Fruit fly (Drosophila melanogaster) whole organism, wandering third instar larva: ENCODE results near the gene Wdr59.

ENCODE experiments used
- Abd-B ChIP-seq: fragments of >200 bp; optimal IDR thresholded peaks from 2 replicates; lab custom pipeline; 2017; ENCODE audit warnings: missing biosample characterization, missing genetic modification characterization
- CG32264 ChIP-seq: fragments of 200-800 bp; sonication (Bioruptor generic); optimal IDR thresholded peaks from 2 replicates; lab custom pipeline; 2016; ENCODE audit warnings: missing biosample characterization, missing genetic modification characterization
- CG9705 ChIP-seq: fragments of 200-800 bp; sonication (Bioruptor generic); optimal IDR thresholded peaks from 2 replicates; lab custom pipeline; 2018; ENCODE audit warnings: missing biosample characterization, mild to moderate bottlenecking, missing genetic modification characterization
- CrebA ChIP-seq: fragments of 200-800 bp; sonication (Bioruptor generic); optimal IDR thresholded peaks from 2 replicates; lab custom pipeline; 2016; ENCODE audit warnings: missing biosample characterization, mild to moderate bottlenecking, missing genetic modification characterization, borderline replicate concordance
- Dfd ChIP-seq: fragments of >200 bp; optimal IDR thresholded peaks from 2 replicates; lab custom pipeline; 2017; ENCODE audit warnings: missing biosample characterization, missing genetic modification characterization
- Dif ChIP-seq: fragments of 200-275, 200-300 bp; sonication (Bioruptor generic); optimal IDR thresholded peaks from 2 replicates; lab custom pipeline; 2018; ENCODE audit warnings: missing biosample characterization, missing genetic modification characterization; ENCODE audit not compliant: partially characterized antibody
- GATAd ChIP-seq: sonication (Bioruptor generic); optimal IDR thresholded peaks from 2 replicates; lab custom pipeline; 2016; ENCODE audit warnings: missing biosample characterization, missing genetic modification characterization
- HLH106 ChIP-seq: fragments of 200-800 bp; optimal IDR thresholded peaks from 3 replicates; lab custom pipeline; 2019; ENCODE audit warnings: missing biosample characterization, mild to moderate bottlenecking, missing genetic modification characterization, moderate library complexity
- Hnf4 ChIP-seq: fragments of 200-800 bp; sonication (Bioruptor generic); optimal IDR thresholded peaks from 2 replicates; lab custom pipeline; 2016; ENCODE audit warnings: missing biosample characterization, mild to moderate bottlenecking, missing genetic modification characterization
- Hr78 ChIP-seq: fragments of >200 bp; optimal IDR thresholded peaks from 2 replicates; lab custom pipeline; 2017; ENCODE audit warnings: missing biosample characterization, missing genetic modification characterization
- Hr83 ChIP-seq: fragments of 200-300 bp; sonication (Bioruptor generic); optimal IDR thresholded peaks from 2 replicates; lab custom pipeline; 2016; ENCODE audit warnings: missing biosample characterization, mild to moderate bottlenecking, missing genetic modification characterization, moderate library complexity; ENCODE audit not compliant: poor library complexity, severe bottlenecking
- Jra ChIP-seq: sonication (Bioruptor generic); optimal IDR thresholded peaks from 2 replicates; lab custom pipeline; 2016; ENCODE audit warnings: missing biosample characterization, missing genetic modification characterization
- Mio ChIP-seq: sonication (Bioruptor generic); optimal IDR thresholded peaks from 2 replicates; lab custom pipeline; 2016; ENCODE audit warnings: missing biosample characterization, missing genetic modification characterization
- Myc ChIP-seq: fragments of >200 bp; optimal IDR thresholded peaks from 2 replicates; lab custom pipeline; 2017
- N ChIP-seq: fragments of >200 bp; optimal IDR thresholded peaks from 2 replicates; lab custom pipeline; 2018; ENCODE audit warnings: missing biosample characterization, missing external identifiers, missing genetic modification characterization
- OdsH ChIP-seq: fragments of 200-800 bp; sonication (Bioruptor generic); optimal IDR thresholded peaks from 2 replicates; lab custom pipeline; 2016; ENCODE audit warnings: missing biosample characterization, mild to moderate bottlenecking, missing genetic modification characterization
- Rel ChIP-seq, 2 experiments: fragments of 200-800 bp; sonication (Bioruptor generic) in 1 of 2; optimal IDR thresholded peaks; 2 replicates in 1 of 2; 3 replicates in 1 of 2; lab custom pipeline; 2016 to 2019; ENCODE audit warnings: mild to moderate bottlenecking in 2 of 2, missing biosample characterization in 2 of 2, missing genetic modification characterization in 2 of 2, moderate library complexity in 1 of 2
- Sp1 ChIP-seq: fragments of 200-800 bp; sonication (Bioruptor generic); optimal IDR thresholded peaks from 3 replicates; lab custom pipeline; 2019; ENCODE audit warnings: missing biosample characterization, mild to moderate bottlenecking, missing genetic modification characterization, moderate library complexity
- Vsx2 ChIP-seq: fragments of 200-300, 225-300 bp; sonication (Bioruptor generic); optimal IDR thresholded peaks from 2 replicates; lab custom pipeline; 2018; ENCODE audit warnings: missing biosample characterization, missing genetic modification characterization; ENCODE audit not compliant: partially characterized antibody
- br ChIP-seq: fragments of 200-800 bp; sonication (Bioruptor generic); optimal IDR thresholded peaks from 2 replicates; lab custom pipeline; 2016; ENCODE audit warnings: missing biosample characterization, missing genetic modification characterization
- brk ChIP-seq: fragments of 200-800 bp; sonication (Bioruptor generic); optimal IDR thresholded peaks from 2 replicates; lab custom pipeline; 2016; ENCODE audit warnings: missing biosample characterization, mild to moderate bottlenecking, missing genetic modification characterization
- dl ChIP-seq, 2 experiments: fragments of 175-275, 200-275 bp in 1 of 2; fragments of 200-275 bp in 1 of 2; sonication (Bioruptor generic); optimal IDR thresholded peaks; lab custom pipeline; 2018; ENCODE audit warnings: mild to moderate bottlenecking in 2 of 2, missing biosample characterization in 2 of 2, missing genetic modification characterization in 2 of 2, moderate library complexity in 2 of 2; ENCODE audit not compliant: partially characterized antibody in 2 of 2, insufficient read depth in 1 of 2
- dmrt93B ChIP-seq: fragments of 200-800 bp; sonication (Bioruptor generic); optimal IDR thresholded peaks from 2 replicates; lab custom pipeline; 2018; ENCODE audit warnings: missing biosample characterization, mild to moderate bottlenecking, missing genetic modification characterization
- dsf ChIP-seq: sonication (Bioruptor generic); optimal IDR thresholded peaks from 2 replicates; lab custom pipeline; 2016; ENCODE audit warnings: missing biosample characterization, missing genetic modification characterization, borderline replicate concordance
- ey ChIP-seq: fragments of 200-800 bp; sonication (Bioruptor generic); optimal IDR thresholded peaks from 2 replicates; lab custom pipeline; 2016; ENCODE audit warnings: missing biosample characterization, missing genetic modification characterization
- foxo ChIP-seq, 2 experiments: fragments of 200-800 bp; sonication (Bioruptor generic); optimal IDR thresholded peaks; 2 replicates in 1 of 2; 3 replicates in 1 of 2; lab custom pipeline; 2016 to 2017; ENCODE audit warnings: missing biosample characterization in 2 of 2, missing genetic modification characterization in 2 of 2
- fru ChIP-seq: fragments of 200-800 bp; sonication (Bioruptor generic); optimal IDR thresholded peaks from 3 replicates; lab custom pipeline; 2016; ENCODE audit warnings: missing biosample characterization, mild to moderate bottlenecking, missing genetic modification characterization
- h ChIP-seq: fragments of 200-800 bp; sonication (Bioruptor generic); optimal IDR thresholded peaks from 3 replicates; lab custom pipeline; 2016; ENCODE audit warnings: missing biosample characterization, mild to moderate bottlenecking, missing genetic modification characterization
- jim ChIP-seq: fragments of 175-275, 200-325 bp; sonication (Bioruptor generic); optimal IDR thresholded peaks from 2 replicates; lab custom pipeline; 2016; ENCODE audit warnings: missing biosample characterization, mild to moderate bottlenecking, missing genetic modification characterization
- lola ChIP-seq: fragments of >200 bp; optimal IDR thresholded peaks from 2 replicates; lab custom pipeline; 2017; ENCODE audit warnings: missing biosample characterization, missing genetic modification characterization
- pan ChIP-seq: fragments of >200 bp; optimal IDR thresholded peaks from 2 replicates; lab custom pipeline; 2017
- psq ChIP-seq: fragments of 200-800 bp; sonication (Bioruptor generic); optimal IDR thresholded peaks from 3 replicates; lab custom pipeline; 2017; ENCODE audit warnings: missing biosample characterization, mild to moderate bottlenecking, missing genetic modification characterization, moderate library complexity
- rgr ChIP-seq: fragments of 200-800 bp; sonication (Bioruptor generic); optimal IDR thresholded peaks from 3 replicates; lab custom pipeline; 2016; ENCODE audit warnings: missing biosample characterization, mild to moderate bottlenecking, missing genetic modification characterization
- sage ChIP-seq: fragments of 200-800 bp; sonication (Bioruptor generic); optimal IDR thresholded peaks from 2 replicates; lab custom pipeline; 2016; ENCODE audit warnings: missing biosample characterization, mild to moderate bottlenecking, missing genetic modification characterization
- sv ChIP-seq: fragments of 200-800 bp; sonication (Bioruptor generic); optimal IDR thresholded peaks from 3 replicates; lab custom pipeline; 2016; ENCODE audit warnings: missing biosample characterization, missing genetic modification characterization
- tai ChIP-seq: sonication (Bioruptor generic); optimal IDR thresholded peaks from 2 replicates; lab custom pipeline; 2016; ENCODE audit warnings: missing biosample characterization, missing genetic modification characterization
- usp ChIP-seq: fragments of >200 bp; optimal IDR thresholded peaks from 2 replicates; lab custom pipeline; 2017; ENCODE audit warnings: missing biosample characterization, missing genetic modification characterization
- woc ChIP-seq: sonication (Bioruptor generic); optimal IDR thresholded peaks from 2 replicates; lab custom pipeline; 2016; ENCODE audit warnings: missing biosample characterization, mild to moderate bottlenecking, missing genetic modification characterization

Gene Wdr59

DNA sequence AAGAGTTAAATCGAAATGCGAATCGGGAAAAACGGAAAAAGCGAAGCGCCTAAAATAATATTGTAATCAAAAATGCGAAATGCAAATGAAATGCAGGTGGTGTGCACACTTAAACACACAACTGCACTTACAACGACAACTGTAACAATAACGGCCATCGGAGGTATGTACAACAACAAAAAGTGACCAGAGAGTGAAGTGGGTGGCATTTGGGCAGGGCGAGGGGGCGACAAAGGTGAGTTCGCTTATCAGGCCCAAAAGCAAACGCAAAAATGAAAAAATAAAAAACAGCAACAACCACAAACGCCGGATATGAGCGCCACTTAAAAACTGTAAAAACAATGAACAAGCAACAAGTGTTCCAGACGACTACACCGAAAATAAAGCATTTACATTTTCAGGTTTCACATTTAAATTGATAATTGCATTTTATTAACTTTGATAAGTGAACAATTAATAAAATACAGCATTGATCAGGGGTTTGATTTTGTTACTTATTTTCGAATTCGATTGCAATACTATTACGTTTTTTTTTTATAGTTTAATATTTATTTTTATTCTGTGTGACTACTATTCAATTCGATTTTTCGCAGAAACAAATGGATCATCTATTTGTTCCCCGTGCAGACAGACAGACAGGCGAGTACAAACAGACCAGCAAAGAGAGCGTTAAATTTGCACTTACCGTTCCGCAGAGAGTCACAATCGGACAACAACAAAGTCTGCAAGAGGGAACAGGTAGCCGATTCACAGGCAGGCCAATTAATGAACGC is 26.0 kb upstream of the Wdr59 start:
- TF ChIP-seq jim (peak; percentile 34), Jra (GFP tag; lab: Kevin White, UChicago) (no peak), Myc (lab: Kevin White, UChicago) (no peak), psq (peak; percentile 76), pan (lab: Kevin White, UChicago) (no peak), CG32264 (GFP tag; lab: Kevin White, UChicago) (peak; percentile 20), Dfd (GFP tag; lab: Kevin White, UChicago) (no peak), brk (GFP tag; lab: Kevin White, UChicago) (peak; percentile 50), CrebA (GFP tag; lab: Kevin White, UChicago) (peak; percentile 12), foxo (GFP tag; optimal IDR thresholded peaks at IDR 0.05; lab: Kevin White, UChicago) (peak in 1 of 2 experiments; percentile 79), woc (GFP tag; lab: Kevin White, UChicago) (peak; percentile 46), GATAd (no peak), OdsH (GFP tag; lab: Kevin White, UChicago) (peak; percentile 73), sv (GFP tag; lab: Kevin White, UChicago) (no peak), sage (GFP tag; lab: Kevin White, UChicago) (peak; percentile 12), fru (peak; percentile 72), N (GFP tag; lab: Kevin White, UChicago) (no peak), Mio (GFP tag; lab: Kevin White, UChicago) (no peak), dmrt93B (peak; percentile 60), Hr78 (no peak), tai (GFP tag; lab: Kevin White, UChicago) (no peak), HLH106 (tag; lab: Kevin White, UChicago) (peak; percentile 83), Hnf4 (GFP tag; lab: Kevin White, UChicago) (peak; percentile 27), lola (GFP tag; lab: Kevin White, UChicago) (no peak), rgr (GFP tag; lab: Kevin White, UChicago) (peak; percentile 79), Vsx2 (GFP tag; lab: Kevin White, UChicago) (no peak), CG9705 (peak; percentile 26), ey (GFP tag; lab: Kevin White, UChicago) (peak; percentile 53), Hr83 (peak; percentile 32), Sp1 (GFP tag; lab: Kevin White, UChicago) (peak; percentile 82), h (peak; percentile 80), Abd-B (no peak), Rel (GFP tag; optimal IDR thresholded peaks at IDR 0.05; lab: Kevin White, UChicago) (peak; percentile 47), Rel (tag; optimal IDR thresholded peaks at IDR 0.05; lab: Kevin White, UChicago) (peak; percentile 26), dl (GFP tag; optimal IDR thresholded peaks at IDR 0.05; lab: Kevin White, UChicago; ENCODE audit: insufficient read depth in 1 of 2, partially characterized antibody in 2 of 2) (no peak), dsf (GFP tag; lab: Kevin White, UChicago) (no peak), Dif (GFP tag; lab: Kevin White, UChicago) (no peak), usp (GFP tag; lab: Kevin White, UChicago) (no peak), br (GFP tag; lab: Kevin White, UChicago) (peak; percentile 79)

DNA sequence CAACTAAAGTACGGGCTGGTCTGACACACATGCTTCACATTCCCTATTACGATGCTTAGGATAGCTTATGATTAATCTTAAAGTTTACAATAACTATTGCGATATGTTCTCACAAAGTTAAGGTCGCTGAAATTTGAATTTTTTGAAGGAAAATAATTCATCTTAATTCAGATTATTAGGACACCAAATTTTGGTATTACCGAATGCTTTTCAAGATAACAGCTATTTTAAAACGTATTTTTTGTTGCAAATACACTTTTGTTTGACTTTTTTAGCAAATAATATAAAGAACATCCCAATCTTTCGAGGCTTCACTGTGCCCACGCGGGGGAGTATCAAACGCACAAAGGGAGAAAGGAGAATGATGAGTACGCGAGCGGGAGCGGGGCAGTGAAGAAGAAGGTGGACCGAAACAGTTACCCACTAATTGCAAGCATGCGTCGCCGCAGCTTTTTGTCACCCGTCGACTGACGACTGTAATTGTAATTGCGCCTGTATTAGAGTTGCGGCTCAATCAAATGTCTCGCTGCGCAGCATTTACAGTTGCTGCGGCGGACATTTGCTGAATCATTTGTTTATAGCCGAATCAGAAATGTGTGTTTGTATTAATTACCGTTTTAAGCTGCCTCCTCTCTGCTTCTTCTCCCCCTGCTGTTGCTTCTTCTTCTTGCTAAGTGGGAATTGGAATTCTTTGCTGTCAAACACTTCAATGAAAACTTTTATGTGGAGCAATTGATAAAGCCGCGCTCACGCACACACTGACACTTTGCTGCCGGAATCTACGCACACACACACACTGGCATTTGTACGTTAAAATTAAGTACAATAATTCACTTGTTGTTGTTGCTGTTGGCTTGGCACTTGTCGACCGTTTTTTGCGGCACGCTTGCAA is 25.1 kb upstream of the Wdr59 start:
- peak; percentile 76 for TF ChIP-seq h
- TF ChIP-seq foxo (GFP tag; optimal IDR thresholded peaks at IDR 0.05; lab: Kevin White, UChicago): peak in 1 of 2 experiments; percentile 72
- no peak for TF ChIP-seq jim
- peak; percentile 5 for TF ChIP-seq woc (GFP tag; lab: Kevin White, UChicago)
- no peak for TF ChIP-seq Rel (GFP tag; optimal IDR thresholded peaks at IDR 0.05; lab: Kevin White, UChicago)
- no peak for TF ChIP-seq Rel (tag; optimal IDR thresholded peaks at IDR 0.05; lab: Kevin White, UChicago)
- no peak for TF ChIP-seq Vsx2 (GFP tag; lab: Kevin White, UChicago)
- TF ChIP-seq fru: peak; percentile 71
- no peak for TF ChIP-seq pan (lab: Kevin White, UChicago)
- peak; percentile 66 for TF ChIP-seq ey (GFP tag; lab: Kevin White, UChicago)
- peak; percentile 45 for TF ChIP-seq br (GFP tag; lab: Kevin White, UChicago)
- TF ChIP-seq HLH106 (tag; lab: Kevin White, UChicago): peak; percentile 55
- TF ChIP-seq dsf (GFP tag; lab: Kevin White, UChicago): no peak
- TF ChIP-seq Jra (GFP tag; lab: Kevin White, UChicago): no peak
- TF ChIP-seq CG32264 (GFP tag; lab: Kevin White, UChicago): peak; percentile 27
- TF ChIP-seq rgr (GFP tag; lab: Kevin White, UChicago): peak; percentile 62
- TF ChIP-seq Hnf4 (GFP tag; lab: Kevin White, UChicago): peak; percentile 45
- TF ChIP-seq lola (GFP tag; lab: Kevin White, UChicago): no peak
- TF ChIP-seq Sp1 (GFP tag; lab: Kevin White, UChicago): peak; percentile 33
- TF ChIP-seq OdsH (GFP tag; lab: Kevin White, UChicago): peak; percentile 46
- peak; percentile 16 for TF ChIP-seq psq
- TF ChIP-seq Hr83: no peak
